Worm (Caenorhabditis elegans) whole organism, L1 larva: ENCODE data around the gene F07G6.10.
"Not testable (repeated sequence)": the region's sequence is repeated elsewhere in the genome, so short reads cannot be mapped to it uniquely, and the experiment has no call there.

Experiments
- Y116A8C.19 ChIP-seq: sonication (generic microtip); optimal IDR thresholded peaks from 2 replicates; lab custom pipeline; 2016; ENCODE audit warnings: missing compliant biosample characterization, missing genetic modification characterization, borderline replicate concordance
- aly-2 ChIP-seq: fragments of 150-350 bp; optimal IDR thresholded peaks from 2 replicates; lab custom pipeline; 2014; ENCODE audit warnings: missing biosample characterization, missing genetic modification characterization
- blmp-1 ChIP-seq: fragments of 150-350 bp; optimal IDR thresholded peaks from 2 replicates; lab custom pipeline; 2014; ENCODE audit warnings: missing biosample characterization, missing genetic modification characterization
- ceh-63 ChIP-seq: fragments of 200-800 bp; sonication (Bioruptor generic); optimal IDR thresholded peaks from 2 replicates; lab custom pipeline; 2018; ENCODE audit warnings: mild to moderate bottlenecking, missing genetic modification characterization, missing compliant biosample characterization
- ceh-8 ChIP-seq: fragments of 200-800 bp; sonication (Bioruptor generic); optimal IDR thresholded peaks from 2 replicates; lab custom pipeline; 2018; ENCODE audit warnings: mild to moderate bottlenecking, missing genetic modification characterization, moderate library complexity, missing compliant biosample characterization
- ceh-82 ChIP-seq, 3 experiments: fragments of 150-350 bp in 1 of 3; sonication (generic microtip) in 2 of 3; optimal IDR thresholded peaks; 2 replicates each; lab custom pipeline; 2014 to 2017; ENCODE audit warnings: missing biosample characterization in 3 of 3, missing genetic modification characterization in 3 of 3
- ceh-88 ChIP-seq: fragments of 200-800 bp; sonication (Bioruptor generic); IDR thresholded peaks from 2 replicates; pipeline ENCODE4 v1.3.6; 2022; ENCODE audit warnings: missing genetic modification characterization, missing compliant biosample characterization
- ceh-90 ChIP-seq: sonication (generic microtip); optimal IDR thresholded peaks from 2 replicates; lab custom pipeline; 2016; ENCODE audit warnings: missing genetic modification characterization, missing compliant biosample characterization
- dsc-1 ChIP-seq: sonication (generic microtip); optimal IDR thresholded peaks from 2 replicates; lab custom pipeline; 2016; ENCODE audit warnings: mild to moderate bottlenecking, missing genetic modification characterization, missing compliant biosample characterization
- egl-13 ChIP-seq: sonication (generic microtip); optimal IDR thresholded peaks from 2 replicates; lab custom pipeline; 2016; ENCODE audit warnings: missing genotype, missing genetic modification reagents, missing genetic modification characterization, missing compliant biosample characterization
- egl-27 ChIP-seq, 2 experiments: fragments of 150-350 bp in 1 of 2; sonication (generic microtip); optimal IDR thresholded peaks; 3 replicates each; lab custom pipeline; 2017 to 2018; ENCODE audit warnings: missing biosample characterization in 2 of 2, missing genetic modification characterization in 2 of 2, missing genetic modification reagents in 2 of 2
- elt-3 ChIP-seq, 6 experiments: fragments of 150-350 bp in 1 of 6; sonication (generic microtip); optimal IDR thresholded peaks; 2 replicates each; lab custom pipeline; 2017 to 2018; ENCODE audit warnings: missing biosample characterization in 6 of 6, missing genetic modification characterization in 6 of 6, inconsistent platforms in 1 of 6
- ets-5 ChIP-seq: fragments of 200-800 bp; sonication (Bioruptor generic); IDR thresholded peaks from 2 replicates; pipeline ENCODE4 v1.3.6; 2022; ENCODE audit warnings: missing genetic modification characterization, missing compliant biosample characterization
- fkh-8 ChIP-seq: sonication (generic microtip); optimal IDR thresholded peaks from 2 replicates; lab custom pipeline; 2016; ENCODE audit warnings: mild to moderate bottlenecking, missing genetic modification characterization, missing compliant biosample characterization
- grh-1 ChIP-seq: fragments of 200-800 bp; sonication (Bioruptor generic); IDR thresholded peaks from 2 replicates; pipeline ENCODE4 v1.3.6; 2022; ENCODE audit warnings: missing genetic modification reagents, missing genetic modification characterization, missing compliant biosample characterization
- hlh-17 ChIP-seq: fragments of 200-800 bp; sonication (Bioruptor generic); optimal IDR thresholded peaks from 2 replicates; lab custom pipeline; 2018; ENCODE audit warnings: missing genetic modification characterization, mild to moderate bottlenecking, missing compliant biosample characterization, moderate library complexity, borderline replicate concordance
- irx-1 ChIP-seq: sonication (generic microtip); optimal IDR thresholded peaks from 2 replicates; lab custom pipeline; 2016; ENCODE audit warnings: missing genetic modification characterization, missing compliant biosample characterization
- lin-13 ChIP-seq: fragments of 150-350 bp; optimal IDR thresholded peaks from 2 replicates; lab custom pipeline; 2014; ENCODE audit warnings: missing biosample characterization, missing genetic modification reagents, missing genetic modification characterization
- lin-39 ChIP-seq: fragments of 150-350 bp; optimal IDR thresholded peaks from 2 replicates; lab custom pipeline; 2014; ENCODE audit warnings: missing biosample characterization, missing genetic modification reagents, missing genetic modification characterization
- mab-9 ChIP-seq: fragments of 200-800 bp; sonication (Bioruptor generic); IDR thresholded peaks from 2 replicates; pipeline ENCODE4 v1.3.6; 2022; ENCODE audit warnings: missing genetic modification reagents, missing genetic modification characterization, missing compliant biosample characterization
- mep-1 ChIP-seq: fragments of 150-350 bp; optimal IDR thresholded peaks from 2 replicates; lab custom pipeline; 2014; ENCODE audit warnings: missing biosample characterization, missing genetic modification characterization
- nhr-12 ChIP-seq: sonication (generic microtip); optimal IDR thresholded peaks from 2 replicates; lab custom pipeline; 2017; ENCODE audit warnings: missing biosample characterization, missing genetic modification characterization
- nhr-20 ChIP-seq: sonication (generic microtip); optimal IDR thresholded peaks from 2 replicates; lab custom pipeline; 2016; ENCODE audit warnings: mild to moderate bottlenecking, missing genetic modification characterization, missing compliant biosample characterization
- nhr-28 ChIP-seq: fragments of 150-350 bp; optimal IDR thresholded peaks from 2 replicates; lab custom pipeline; 2014; ENCODE audit warnings: missing biosample characterization, missing genetic modification characterization
- nhr-85 ChIP-seq: sonication (generic microtip); peaks from one replicate; lab custom pipeline; 2016; ENCODE audit warnings: missing genetic modification characterization, inconsistent platforms, missing compliant biosample characterization
- pax-3 ChIP-seq: fragments of 200-800 bp; sonication (Bioruptor generic); optimal IDR thresholded peaks from 2 replicates; lab custom pipeline; 2018; ENCODE audit warnings: mild to moderate bottlenecking, missing genetic modification characterization, moderate library complexity, missing compliant biosample characterization
- rnt-1 ChIP-seq: sonication (generic microtip); optimal IDR thresholded peaks from 2 replicates; lab custom pipeline; 2016; ENCODE audit warnings: mild to moderate bottlenecking, missing genetic modification characterization, moderate library complexity, missing compliant biosample characterization
- snu-23 ChIP-seq: sonication (generic microtip); optimal IDR thresholded peaks from 2 replicates; lab custom pipeline; 2016; ENCODE audit warnings: missing genetic modification characterization, missing compliant biosample characterization
- sox-4 ChIP-seq: sonication (generic microtip); optimal IDR thresholded peaks from 2 replicates; lab custom pipeline; 2016; ENCODE audit warnings: missing genetic modification characterization, missing compliant biosample characterization
- sup-37 ChIP-seq: fragments of 200-800 bp; sonication (Bioruptor generic); optimal IDR thresholded peaks from 2 replicates; lab custom pipeline; 2018; ENCODE audit warnings: mild to moderate bottlenecking, missing genetic modification characterization, missing compliant biosample characterization
- tbx-2 ChIP-seq: sonication (generic microtip); optimal IDR thresholded peaks from 2 replicates; lab custom pipeline; 2016; ENCODE audit warnings: missing genetic modification characterization, missing compliant biosample characterization
- unc-130 ChIP-seq: fragments of 150-350 bp; optimal IDR thresholded peaks from 2 replicates; lab custom pipeline; 2017; ENCODE audit warnings: missing biosample characterization, missing genetic modification characterization, inconsistent platforms
- unc-30 ChIP-seq: sonication (generic microtip); optimal IDR thresholded peaks from 2 replicates; lab custom pipeline; 2017; ENCODE audit warnings: missing biosample characterization, missing genetic modification characterization
- unc-62 ChIP-seq: fragments of 150-350 bp; optimal IDR thresholded peaks from 2 replicates; lab custom pipeline; 2014; ENCODE audit warnings: missing biosample characterization, missing genetic modification reagents, missing genetic modification characterization
- unc-86 ChIP-seq: sonication (generic microtip); optimal IDR thresholded peaks from 2 replicates; lab custom pipeline; 2016; ENCODE audit warnings: missing genetic modification characterization, missing compliant biosample characterization
- xbp-1 ChIP-seq: sonication (generic microtip); optimal IDR thresholded peaks from 2 replicates; lab custom pipeline; 2016; ENCODE audit warnings: missing genetic modification characterization, missing compliant biosample characterization
- zag-1 ChIP-seq: fragments of 150-350 bp; optimal IDR thresholded peaks from 2 replicates; lab custom pipeline; 2014; ENCODE audit warnings: missing biosample characterization, missing genetic modification characterization
- ztf-4 ChIP-seq: fragments of 150-350 bp; optimal IDR thresholded peaks from 2 replicates; lab custom pipeline; 2014; ENCODE audit warnings: missing biosample characterization, missing genetic modification characterization

F07G6.10 gene

DNA sequence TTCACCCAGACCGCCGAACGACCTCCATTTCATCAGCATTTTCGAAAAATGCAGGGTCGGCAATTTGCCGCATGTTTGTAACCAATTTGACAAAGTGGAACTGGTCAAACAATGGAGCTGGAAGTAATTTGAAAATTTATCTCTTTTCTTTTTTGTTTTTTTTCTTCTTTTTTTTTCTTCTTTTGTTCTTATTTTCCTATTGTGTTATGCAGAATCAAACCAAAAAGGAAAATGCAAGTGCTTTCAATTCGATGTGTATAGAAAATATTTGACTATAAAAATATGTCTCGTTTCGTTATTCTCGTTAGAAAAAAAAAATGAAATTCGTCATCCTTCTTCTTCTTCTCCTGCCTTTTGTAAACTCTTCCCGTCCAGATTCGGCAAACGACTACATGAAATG, at the start of gene F07G6.10:
TSS of gene F07G6.10 (plus strand) at position 301 of the 400 bp plus-strand sequence.
- TF ChIP-seq nhr-20 (tag; lab: Kevin White, UChicago) (no peak), unc-86 (tag; lab: Kevin White, UChicago) (no peak), ztf-4 (tag; lab: Kevin White, UChicago) (no peak), hlh-17 (GFP tag; lab: Kevin White, UChicago) (no peak), ceh-8 (no peak), mab-9 (GFP tag; lab: Robert Waterston, UW) (no peak), pax-3 (tag; lab: Kevin White, UChicago) (no peak), nhr-85 (tag; lab: Kevin White, UChicago) (no peak), ceh-88 (GFP tag; lab: Robert Waterston, UW) (no peak), Y116A8C.19 (tag; lab: Kevin White, UChicago) (no peak), sup-37 (GFP tag; lab: Kevin White, UChicago) (no peak), unc-62 (GFP tag; lab: Kevin White, UChicago) (no peak), ets-5 (GFP tag; lab: Robert Waterston, UW) (no peak), blmp-1 (no peak), lin-39 (no peak), nhr-28 (tag; lab: Kevin White, UChicago) (no peak), nhr-12 (tag; lab: Kevin White, UChicago) (no peak), ceh-63 (GFP tag; lab: Kevin White, UChicago) (no peak), grh-1 (GFP tag; lab: Robert Waterston, UW) (no peak), xbp-1 (tag; lab: Kevin White, UChicago) (no peak)

DNA sequence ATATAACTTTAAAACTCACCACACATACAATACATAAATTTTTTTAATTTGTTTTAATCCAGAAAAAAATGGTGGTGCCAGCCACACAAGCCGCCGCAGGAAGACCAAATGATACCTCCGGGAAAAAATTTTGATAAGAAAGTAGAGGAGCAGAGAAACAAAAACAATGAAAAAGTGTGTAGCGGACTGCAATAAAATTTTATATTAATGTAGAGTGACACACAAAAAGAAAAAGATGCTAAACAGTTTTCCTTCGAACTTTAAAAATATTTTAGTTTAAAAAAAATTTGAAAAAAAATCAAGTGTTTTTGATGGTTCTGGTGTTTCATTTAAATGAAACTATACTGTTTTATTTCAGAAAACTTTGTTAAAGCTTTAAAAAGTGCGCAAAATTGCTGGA, 47.7 kb upstream of the F07G6.10 start, which contains the start of gene C36C9.12:
TSS of gene C36C9.12 (minus strand) at position 101 of the 400 bp plus-strand sequence.
- TF ChIP-seq egl-13 (tag; lab: Kevin White, UChicago); mab-9 (GFP tag; lab: Robert Waterston, UW); lin-13 (GFP tag; lab: Kevin White, UChicago): not testable (repeated sequence)

DNA sequence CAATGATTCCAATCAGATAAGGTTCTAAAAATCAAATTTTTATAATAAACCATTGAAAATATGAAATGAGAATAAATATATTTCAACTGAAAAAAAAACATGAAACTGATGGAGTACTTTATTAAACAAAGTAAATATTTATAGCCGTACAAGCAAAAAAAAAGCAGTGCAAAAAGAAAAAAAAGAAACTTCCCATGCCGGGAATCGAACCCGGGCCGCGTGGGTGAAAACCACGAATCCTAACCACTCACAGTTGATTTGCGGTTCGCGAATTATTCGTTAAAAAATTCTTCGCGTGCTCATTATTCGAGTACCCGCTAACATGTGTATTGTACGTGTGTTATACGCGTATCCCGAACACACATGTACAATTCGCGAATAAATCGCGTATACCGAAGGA, 46.8 kb upstream of the F07G6.10 start, which contains the start of gene C36C9.6:
TSS of gene C36C9.6 (minus strand) at position 101 of the 400 bp plus-strand sequence.
- not testable (repeated sequence) for TF ChIP-seq fkh-8 (tag; lab: Kevin White, UChicago); irx-1 (tag; lab: Kevin White, UChicago); ceh-90
- TF ChIP-seq, all 84 proteins: peak for 0; not testable (repeated sequence) for 84

DNA sequence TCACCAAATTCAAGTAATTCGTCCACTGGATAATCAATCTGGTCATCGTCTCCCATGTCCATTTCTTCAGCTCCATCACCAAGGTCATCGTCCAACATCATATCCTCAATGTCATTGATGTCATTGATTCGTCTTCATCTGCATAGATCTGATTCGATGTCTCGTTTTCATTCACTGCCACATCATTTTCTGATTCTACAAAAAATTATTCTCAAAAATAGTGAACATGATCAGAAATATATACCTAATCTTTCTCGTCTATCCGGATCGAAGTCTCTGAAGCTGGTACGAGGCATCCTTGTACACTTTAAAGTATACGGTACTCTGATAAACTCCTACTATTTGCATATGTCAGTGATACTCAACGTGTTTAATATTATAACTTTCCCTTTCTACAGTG, 40.8 kb upstream of the F07G6.10 start, which contains the start of gene C36C9.4:
TSS of gene C36C9.4 (minus strand) at position 101 of the 400 bp plus-strand sequence.
- not testable (repeated sequence) for TF ChIP-seq sox-4; snu-23 (GFP tag; lab: Kevin White, UChicago); zag-1 (tag; lab: Kevin White, UChicago)
- TF ChIP-seq, all 84 proteins: peak for 0; not testable (repeated sequence) for 84

DNA sequence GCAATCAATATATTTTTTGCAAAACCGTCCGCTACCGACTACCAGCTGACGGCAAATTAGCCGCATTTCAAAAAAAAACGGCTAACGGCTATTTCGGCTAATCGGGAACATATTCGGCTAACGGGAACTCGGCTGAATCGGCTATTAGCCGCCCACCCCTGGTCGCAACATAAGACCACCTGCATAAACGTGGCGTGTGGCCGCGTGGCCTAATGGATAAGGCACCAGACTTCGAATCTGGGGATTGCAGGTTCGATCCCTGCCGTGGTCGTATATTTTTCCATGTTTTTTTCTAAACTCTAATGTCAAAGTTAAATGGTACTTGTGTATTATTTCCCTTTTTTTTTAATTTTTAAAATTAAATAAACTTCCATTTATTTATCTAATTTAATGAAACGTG, 39.2 kb upstream of the F07G6.10 start:
- TF ChIP-seq rnt-1 (tag; lab: Kevin White, UChicago) (no peak), dsc-1 (no peak), tbx-2 (no peak), grh-1 (GFP tag; lab: Robert Waterston, UW) (no peak), unc-30 (tag; lab: Kevin White, UChicago) (no peak), nhr-20 (tag; lab: Kevin White, UChicago) (no peak), ceh-8 (no peak), ceh-82 (tag; optimal IDR thresholded peaks at IDR 0.05; lab: Kevin White, UChicago) (no peak), unc-130 (no peak), aly-2 (tag; lab: Kevin White, UChicago) (no peak), irx-1 (tag; lab: Kevin White, UChicago) (no peak), elt-3 (tag; optimal IDR thresholded peaks at IDR 0.05; lab: Kevin White, UChicago) (no peak), egl-27 (tag; optimal IDR thresholded peaks at IDR 0.05; lab: Kevin White, UChicago) (no peak), mep-1 (tag; lab: Kevin White, UChicago) (no peak)
- TF ChIP-seq, all 84 proteins: peak for 0
